Worm (Caenorhabditis elegans): ENCODE results near the gene srh-146.

- TF ChIP-seq him-1 (tag; optimal IDR thresholded peaks at IDR 0.05) (no peak), W03F9.2 (tag; optimal IDR thresholded peaks at IDR 0.05) (no peak)
Observed at ce11 chrV:2945602-2946001, 31.6 kb downstream of the srh-146 start, which contains the start of gene srh-87.

Data from whole organism, L4/young adult.